Worm (Caenorhabditis elegans) whole organism, L1 larva: Measurements from ENCODE around the gene F44B9.10.
A peak's percentile ranks its signal among the peaks of the same experiment; 100 is the strongest.

ENCODE experiments used
- C16A3.4 ChIP-seq: fragments of 150-350 bp; optimal IDR thresholded peaks from 2 replicates; lab custom pipeline; 2014; ENCODE audit warnings: missing biosample characterization, missing genetic modification characterization
- Y116A8C.19 ChIP-seq: sonication (generic microtip); optimal IDR thresholded peaks from 2 replicates; lab custom pipeline; 2016; ENCODE audit warnings: missing compliant biosample characterization, missing genetic modification characterization, borderline replicate concordance
- aha-1 ChIP-seq: fragments of 150-350 bp; optimal IDR thresholded peaks from 2 replicates; lab custom pipeline; 2014; ENCODE audit warnings: missing biosample characterization, missing genetic modification characterization
- alr-1 ChIP-seq: fragments of 200-800 bp; sonication (Bioruptor generic); optimal IDR thresholded peaks from 2 replicates; lab custom pipeline; 2018; ENCODE audit warnings: borderline replicate concordance, mild to moderate bottlenecking, missing genetic modification characterization, missing compliant biosample characterization
- ama-1 ChIP-seq: fragments of 150-350 bp; optimal IDR thresholded peaks from 2 replicates; lab custom pipeline; 2014
- ceh-88 ChIP-seq: fragments of 200-800 bp; sonication (Bioruptor generic); IDR thresholded peaks from 2 replicates; pipeline ENCODE4 v1.3.6; 2022; ENCODE audit warnings: missing genetic modification characterization, missing compliant biosample characterization
- ces-1 ChIP-seq: fragments of 150-350 bp; optimal IDR thresholded peaks from 2 replicates; lab custom pipeline; 2014; ENCODE audit warnings: missing biosample characterization, missing genetic modification reagents, missing genetic modification characterization
- dpl-1 ChIP-seq, 3 experiments: fragments of 150-350 bp in 2 of 3; sonication (generic microtip) in 1 of 3; optimal IDR thresholded peaks; 2 replicates each; lab custom pipeline; 2014 to 2017; ENCODE audit warnings: missing biosample characterization in 3 of 3, missing genetic modification characterization in 3 of 3, missing genetic modification reagents in 3 of 3
- efl-1 ChIP-seq, 4 experiments: fragments of 150-350 bp; optimal IDR thresholded peaks in 3 of 4; peaks in 1 of 4; 1 replicate in 1 of 4; 2 replicates in 3 of 4; lab custom pipeline; 2014; ENCODE audit warnings: missing biosample characterization in 2 of 4, missing genetic modification characterization in 2 of 4, missing genetic modification reagents in 2 of 4
- efl-3 ChIP-seq: fragments of 200-800 bp; sonication (Bioruptor generic); optimal IDR thresholded peaks from 2 replicates; lab custom pipeline; 2018; ENCODE audit warnings: mild to moderate bottlenecking, missing genetic modification characterization, missing compliant biosample characterization
- ets-5 ChIP-seq: fragments of 200-800 bp; sonication (Bioruptor generic); IDR thresholded peaks from 2 replicates; pipeline ENCODE4 v1.3.6; 2022; ENCODE audit warnings: missing genetic modification characterization, missing compliant biosample characterization
- fkh-8 ChIP-seq: sonication (generic microtip); optimal IDR thresholded peaks from 2 replicates; lab custom pipeline; 2016; ENCODE audit warnings: mild to moderate bottlenecking, missing genetic modification characterization, missing compliant biosample characterization
- hlh-17 ChIP-seq: fragments of 200-800 bp; sonication (Bioruptor generic); optimal IDR thresholded peaks from 2 replicates; lab custom pipeline; 2018; ENCODE audit warnings: missing genetic modification characterization, mild to moderate bottlenecking, missing compliant biosample characterization, moderate library complexity, borderline replicate concordance
- hlh-4 ChIP-seq: sonication (generic microtip); optimal IDR thresholded peaks from 2 replicates; lab custom pipeline; 2016; ENCODE audit warnings: mild to moderate bottlenecking, missing genetic modification characterization, missing compliant biosample characterization
- hpl-2 ChIP-seq: fragments of 150-350 bp; optimal IDR thresholded peaks from 2 replicates; lab custom pipeline; 2014; ENCODE audit warnings: missing biosample characterization, missing genetic modification reagents, missing genetic modification characterization
- isw-1 ChIP-seq: fragments of 200-800 bp; sonication (Bioruptor generic); IDR thresholded peaks from 2 replicates; pipeline ENCODE4 v1.3.6; 2022; ENCODE audit warnings: missing genetic modification characterization, missing compliant biosample characterization
- lin-13 ChIP-seq: fragments of 150-350 bp; optimal IDR thresholded peaks from 2 replicates; lab custom pipeline; 2014; ENCODE audit warnings: missing biosample characterization, missing genetic modification reagents, missing genetic modification characterization
- lin-14 ChIP-seq: fragments of 200-800 bp; sonication (Bioruptor generic); optimal IDR thresholded peaks from 2 replicates; lab custom pipeline; 2018; ENCODE audit warnings: mild to moderate bottlenecking, missing genetic modification characterization, moderate library complexity, missing compliant biosample characterization
- lin-15B ChIP-seq: fragments of 150-350 bp; sonication (generic microtip); optimal IDR thresholded peaks from 3 replicates; lab custom pipeline; 2014; ENCODE audit warnings: missing biosample characterization, missing genetic modification characterization
- lin-35 ChIP-seq, 2 experiments: fragments of 150-350 bp; optimal IDR thresholded peaks; 2 replicates each; lab custom pipeline; 2014; ENCODE audit warnings: missing biosample characterization in 2 of 2, missing genetic modification characterization in 2 of 2, missing genetic modification reagents in 2 of 2
- lin-39 ChIP-seq: fragments of 150-350 bp; optimal IDR thresholded peaks from 2 replicates; lab custom pipeline; 2014; ENCODE audit warnings: missing biosample characterization, missing genetic modification reagents, missing genetic modification characterization
- lir-3 ChIP-seq: sonication (generic microtip); optimal IDR thresholded peaks from 2 replicates; lab custom pipeline; 2016; ENCODE audit warnings: mild to moderate bottlenecking, missing genetic modification characterization, moderate library complexity, missing compliant biosample characterization; ENCODE audit not compliant: poor library complexity
- lsy-2 ChIP-seq, 2 experiments: fragments of 150-350 bp; optimal IDR thresholded peaks; 2 replicates each; lab custom pipeline; 2014; ENCODE audit warnings: missing biosample characterization in 2 of 2, missing genetic modification characterization in 2 of 2
- mdl-1 ChIP-seq, 2 experiments: fragments of 150-350 bp; optimal IDR thresholded peaks; 2 replicates each; lab custom pipeline; 2014 to 2017; ENCODE audit warnings: missing biosample characterization in 2 of 2, missing genetic modification characterization in 2 of 2, inconsistent platforms in 1 of 2
- mep-1 ChIP-seq: fragments of 150-350 bp; optimal IDR thresholded peaks from 2 replicates; lab custom pipeline; 2014; ENCODE audit warnings: missing biosample characterization, missing genetic modification characterization
- nhr-11 ChIP-seq: fragments of 150-350 bp; optimal IDR thresholded peaks from 2 replicates; lab custom pipeline; 2014; ENCODE audit warnings: missing biosample characterization, missing genetic modification characterization
- nhr-19 ChIP-seq: fragments of 200-800 bp; sonication (Bioruptor generic); conservative IDR thresholded peaks from 2 replicates; pipeline ENCODE4 v1.3.6; 2022; ENCODE audit warnings: missing genetic modification characterization, missing compliant biosample characterization
- nhr-20 ChIP-seq: sonication (generic microtip); optimal IDR thresholded peaks from 2 replicates; lab custom pipeline; 2016; ENCODE audit warnings: mild to moderate bottlenecking, missing genetic modification characterization, missing compliant biosample characterization
- nhr-237 ChIP-seq: fragments of 150-350 bp; optimal IDR thresholded peaks from 2 replicates; lab custom pipeline; 2014; ENCODE audit warnings: missing biosample characterization, missing genetic modification characterization
- nhr-28 ChIP-seq: fragments of 150-350 bp; optimal IDR thresholded peaks from 2 replicates; lab custom pipeline; 2014; ENCODE audit warnings: missing biosample characterization, missing genetic modification characterization
- nhr-47 ChIP-seq: sonication (generic microtip); optimal IDR thresholded peaks from 2 replicates; lab custom pipeline; 2016; ENCODE audit warnings: mild to moderate bottlenecking, missing genetic modification characterization, moderate library complexity, missing compliant biosample characterization
- nhr-71 ChIP-seq: sonication (generic microtip); optimal IDR thresholded peaks from 2 replicates; lab custom pipeline; 2016; ENCODE audit warnings: mild to moderate bottlenecking, missing genetic modification characterization, moderate library complexity, missing compliant biosample characterization
- nhr-77 ChIP-seq: fragments of 150-350 bp; optimal IDR thresholded peaks from 2 replicates; lab custom pipeline; 2014; ENCODE audit warnings: missing biosample characterization, missing genetic modification characterization
- nhr-84 ChIP-seq: sonication (generic microtip); optimal IDR thresholded peaks from 2 replicates; lab custom pipeline; 2017; ENCODE audit warnings: missing biosample characterization, missing genetic modification characterization
- nhr-85 ChIP-seq: sonication (generic microtip); peaks from one replicate; lab custom pipeline; 2016; ENCODE audit warnings: missing genetic modification characterization, inconsistent platforms, missing compliant biosample characterization
- pax-3 ChIP-seq: fragments of 200-800 bp; sonication (Bioruptor generic); optimal IDR thresholded peaks from 2 replicates; lab custom pipeline; 2018; ENCODE audit warnings: mild to moderate bottlenecking, missing genetic modification characterization, moderate library complexity, missing compliant biosample characterization
- snu-23 ChIP-seq: sonication (generic microtip); optimal IDR thresholded peaks from 2 replicates; lab custom pipeline; 2016; ENCODE audit warnings: missing genetic modification characterization, missing compliant biosample characterization
- sptf-1 ChIP-seq: fragments of 150-350 bp; optimal IDR thresholded peaks from 2 replicates; lab custom pipeline; 2014; ENCODE audit warnings: missing biosample characterization, missing genetic modification characterization
- swsn-7 ChIP-seq: sonication (generic microtip); optimal IDR thresholded peaks from 2 replicates; lab custom pipeline; 2016; ENCODE audit warnings: missing genetic modification characterization, missing compliant biosample characterization
- tbx-2 ChIP-seq: sonication (generic microtip); optimal IDR thresholded peaks from 2 replicates; lab custom pipeline; 2016; ENCODE audit warnings: missing genetic modification characterization, missing compliant biosample characterization
- unc-30 ChIP-seq: sonication (generic microtip); optimal IDR thresholded peaks from 2 replicates; lab custom pipeline; 2017; ENCODE audit warnings: missing biosample characterization, missing genetic modification characterization
- unc-62 ChIP-seq: fragments of 150-350 bp; optimal IDR thresholded peaks from 2 replicates; lab custom pipeline; 2014; ENCODE audit warnings: missing biosample characterization, missing genetic modification reagents, missing genetic modification characterization
- zip-4 ChIP-seq: fragments of 200-800 bp; sonication (Bioruptor generic); optimal IDR thresholded peaks from 2 replicates; lab custom pipeline; 2018; ENCODE audit warnings: mild to moderate bottlenecking, missing genetic modification characterization, moderate library complexity, missing compliant biosample characterization
- ztf-4 ChIP-seq: fragments of 150-350 bp; optimal IDR thresholded peaks from 2 replicates; lab custom pipeline; 2014; ENCODE audit warnings: missing biosample characterization, missing genetic modification characterization

F44B9.10 gene

ce11 chrIII:8033534-8033933, at the start of gene F44B9.10:
Gene F44B9.10, minus strand, starts transcription at chrIII:8033634.
- no peak for TF ChIP-seq isw-1 (GFP tag; lab: Robert Waterston, UW)
- no peak for TF ChIP-seq ets-5
- TF ChIP-seq ceh-88 = no peak
- no peak for TF ChIP-seq lsy-2 (tag; optimal IDR thresholded peaks at IDR 0.05; lab: Kevin White, UChicago)
- no peak for TF ChIP-seq aha-1 (tag; lab: Kevin White, UChicago)
- TF ChIP-seq alr-1 (tag; lab: Kevin White, UChicago) = no peak

- no peak for TF ChIP-seq C16A3.4 (tag; lab: Kevin White, UChicago)
- TF ChIP-seq unc-30 (tag; lab: Kevin White, UChicago) = no peak
- TF ChIP-seq pax-3 (tag; lab: Kevin White, UChicago) = no peak
- peak in 1 of 3 experiments; percentile 60 for TF ChIP-seq dpl-1 (GFP tag; optimal IDR thresholded peaks at IDR 0.05; lab: Kevin White, UChicago)
- peak; percentile 22 to 36 for TF ChIP-seq efl-1 (optimal IDR thresholded peaks at IDR 0.05; lab: Kevin White, UChicago)
- TF ChIP-seq efl-1 (GFP tag; optimal IDR thresholded peaks at IDR 0.05 in 1 of 2; lab: Kevin White, UChicago) = peak; percentile 26 to 89
- no peak for TF ChIP-seq unc-62 (GFP tag; lab: Kevin White, UChicago)
- no peak for TF ChIP-seq hpl-2
- TF ChIP-seq lin-14 (GFP tag; lab: Kevin White, UChicago) = no peak
- TF ChIP-seq hlh-4 = no peak
- no peak for TF ChIP-seq mdl-1 (tag; optimal IDR thresholded peaks at IDR 0.05; lab: Kevin White, UChicago)
- no peak for TF ChIP-seq snu-23 (GFP tag; lab: Kevin White, UChicago)
- no peak for TF ChIP-seq lin-13 (GFP tag; lab: Kevin White, UChicago)
- TF ChIP-seq nhr-77 (tag; lab: Kevin White, UChicago) = no peak
- TF ChIP-seq nhr-20 (tag; lab: Kevin White, UChicago) = no peak
- no peak for TF ChIP-seq mep-1
- TF ChIP-seq nhr-28 (tag; lab: Kevin White, UChicago) = no peak
- no peak for TF ChIP-seq tbx-2 (tag; lab: Kevin White, UChicago)
- no peak for TF ChIP-seq hlh-17 (GFP tag; lab: Kevin White, UChicago)
- TF ChIP-seq sptf-1 (tag; lab: Kevin White, UChicago) = no peak
- no peak for TF ChIP-seq nhr-47
- TF ChIP-seq nhr-84 (tag; lab: Kevin White, UChicago) = no peak
- TF ChIP-seq fkh-8 (tag; lab: Kevin White, UChicago) = no peak
- TF ChIP-seq nhr-19 (GFP tag; lab: Robert Waterston, UW) = no peak
- TF ChIP-seq lin-15B (tag; lab: Kevin White, UChicago) = no peak
- TF ChIP-seq swsn-7 (tag; lab: Kevin White, UChicago) = no peak
- TF ChIP-seq Y116A8C.19 (tag; lab: Kevin White, UChicago) = no peak
- TF ChIP-seq efl-3 (GFP tag; lab: Kevin White, UChicago) = no peak
- no peak for TF ChIP-seq lir-3 (tag; lab: Kevin White, UChicago)
- TF ChIP-seq lin-39 = no peak
- TF ChIP-seq ztf-4 = no peak
- TF ChIP-seq lin-35 (GFP tag; optimal IDR thresholded peaks at IDR 0.05; lab: Kevin White, UChicago) = peak in 1 of 2 experiments; percentile 56
- TF ChIP-seq nhr-85 (tag; lab: Kevin White, UChicago) = peak; percentile 3
- TF ChIP-seq ama-1 (lab: Kevin White, UChicago) = no peak
- no peak for TF ChIP-seq ces-1 (GFP tag; lab: Kevin White, UChicago)
- no peak for TF ChIP-seq nhr-237
- peak in 1 of 2 experiments; percentile 41 for TF ChIP-seq lsy-2 (tag; optimal IDR thresholded peaks at IDR 0.05; lab: Kevin White, UChicago)
- no peak for TF ChIP-seq zip-4 (GFP tag; lab: Kevin White, UChicago)
- no peak for TF ChIP-seq nhr-11
- no peak for TF ChIP-seq nhr-71 (tag; lab: Kevin White, UChicago)
Observed at ce11 chrIII:8080165-8080738, 46.8 kb upstream of the F44B9.10 start, which contains the start of the genes dcr-1 and apc-2. Gene dcr-1, minus strand, starts transcription at chrIII:8080281. Gene apc-2, plus strand, starts transcription at chrIII:8080629.
